Worm (Caenorhabditis elegans) whole organism, late embryonic: ENCODE measurements around the gene W06H8.6.

Experiments used
- C38D4.7 ChIP-seq: fragments of 200-800 bp; sonication (Bioruptor generic); optimal IDR thresholded peaks from 2 replicates; lab custom pipeline; 2018; ENCODE audit warnings: mild to moderate bottlenecking, missing genetic modification characterization, moderate library complexity, missing compliant biosample characterization
- ahr-1 ChIP-seq: sonication (generic microtip); optimal IDR thresholded peaks from 2 replicates; lab custom pipeline; 2016; ENCODE audit warnings: missing genetic modification characterization, missing compliant biosample characterization
- ama-1 ChIP-seq: fragments of 150-350 bp; optimal IDR thresholded peaks from 2 replicates; lab custom pipeline; 2014
- ceh-48 ChIP-seq: sonication (generic microtip); optimal IDR thresholded peaks from 2 replicates; lab custom pipeline; 2016; ENCODE audit warnings: missing genetic modification characterization, inconsistent platforms, missing compliant biosample characterization
- dve-1 ChIP-seq: sonication (generic microtip); optimal IDR thresholded peaks from 2 replicates; lab custom pipeline; 2017; ENCODE audit warnings: antibody characterized with exemption, mild to moderate bottlenecking, missing genetic modification characterization, missing compliant biosample characterization
- lin-11 ChIP-seq: fragments of 200-800 bp; sonication (Bioruptor generic); optimal IDR thresholded peaks from 2 replicates; lab custom pipeline; 2018; ENCODE audit warnings: mild to moderate bottlenecking, missing genetic modification characterization, missing compliant biosample characterization
- mec-3 ChIP-seq: sonication (generic microtip); optimal IDR thresholded peaks from 2 replicates; lab custom pipeline; 2016; ENCODE audit warnings: borderline replicate concordance, missing genetic modification characterization, missing compliant biosample characterization
- nhr-232 ChIP-seq: sonication (generic microtip); optimal IDR thresholded peaks from 2 replicates; lab custom pipeline; 2016; ENCODE audit warnings: missing genetic modification characterization, missing compliant biosample characterization
- pha-2 ChIP-seq: sonication (generic microtip); optimal IDR thresholded peaks from 2 replicates; lab custom pipeline; 2017; ENCODE audit warnings: mild to moderate bottlenecking, missing genetic modification characterization, missing compliant biosample characterization
- pha-4 ChIP-seq: fragments of 150-350 bp; optimal IDR thresholded peaks from 2 replicates; lab custom pipeline; 2018; ENCODE audit warnings: missing biosample characterization, missing genetic modification reagents, missing genetic modification characterization
- pros-1 ChIP-seq: fragments of 150-350 bp; optimal IDR thresholded peaks from 2 replicates; lab custom pipeline; 2014; ENCODE audit warnings: missing biosample characterization, missing genetic modification reagents, missing genetic modification characterization
- tbx-2 ChIP-seq: sonication (generic microtip); optimal IDR thresholded peaks from 2 replicates; lab custom pipeline; 2016; ENCODE audit warnings: missing genetic modification characterization, missing compliant biosample characterization
- ttx-3 ChIP-seq: sonication (generic microtip); optimal IDR thresholded peaks from 2 replicates; lab custom pipeline; 2016; ENCODE audit warnings: missing genetic modification reagents, missing genetic modification characterization, missing compliant biosample characterization

DNA sequence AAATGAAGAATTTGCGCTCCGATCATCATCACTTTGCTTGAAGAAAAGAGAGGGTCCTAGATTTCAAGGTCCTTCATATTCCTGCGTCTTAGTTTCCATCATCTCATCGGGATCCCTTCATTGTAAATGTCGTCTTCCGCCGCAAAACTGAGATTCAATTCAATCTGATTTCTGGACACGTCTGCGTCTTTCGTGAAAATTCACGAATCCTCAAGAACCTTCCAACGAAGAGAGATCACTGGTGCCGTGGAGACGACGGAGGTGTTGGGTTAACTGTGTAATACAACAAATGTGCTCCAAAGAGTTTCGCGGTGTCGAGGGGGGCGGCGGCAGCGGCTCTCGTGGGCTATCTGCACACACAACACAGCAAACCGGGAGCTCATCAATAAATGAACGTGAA lies 22.8 kb downstream of the W06H8.6 start:
- TF ChIP-seq lin-11 (tag; lab: Kevin White, UChicago) (no peak), mec-3 (tag; lab: Kevin White, UChicago) (no peak), ama-1 (lab: Kevin White, UChicago) (no peak), ceh-48 (tag; lab: Kevin White, UChicago) (no peak), dve-1 (no peak), pha-2 (tag; lab: Kevin White, UChicago) (no peak), ahr-1 (tag; lab: Kevin White, UChicago) (no peak), C38D4.7 (no peak), pha-4 (tag; lab: Kevin White, UChicago) (no peak), nhr-232 (tag; lab: Kevin White, UChicago) (no peak), ttx-3 (tag; lab: Kevin White, UChicago) (no peak), pros-1 (tag; lab: Kevin White, UChicago) (no peak), tbx-2 (tag; lab: Kevin White, UChicago) (no peak)
